Fruit fly (Drosophila melanogaster) whole organism, embryonic: ENCODE results near the gene Dpm2.

ENCODE experiments used
- Bgb ChIP-seq: fragments of 200-800 bp; sonication (Bioruptor generic); IDR thresholded peaks from 2 replicates; pipeline ENCODE4 v1.3.6; 2022; ENCODE audit warnings: missing biosample characterization, missing genetic modification characterization; ENCODE audit not compliant: partially characterized antibody
- CG10209 ChIP-seq: fragments of 200-800 bp; sonication (Bioruptor generic); optimal IDR thresholded peaks from 3 replicates; lab custom pipeline; 2017; ENCODE audit warnings: missing biosample characterization, mild to moderate bottlenecking, missing genetic modification characterization, missing genetic modification reagents
- CG11085 ChIP-seq: fragments of 200-800 bp; sonication (Bioruptor generic); IDR thresholded peaks from 2 replicates; pipeline ENCODE4 v1.3.6; 2022; ENCODE audit warnings: missing biosample characterization, missing genetic modification characterization
- CG12769 ChIP-seq: fragments of 200-800 bp; sonication (Bioruptor generic); optimal IDR thresholded peaks from 2 replicates; lab custom pipeline; 2019; ENCODE audit warnings: missing biosample characterization, mild to moderate bottlenecking, missing genetic modification characterization, moderate library complexity
- CG13287 ChIP-seq: fragments of 200-800 bp; sonication (Bioruptor generic); IDR thresholded peaks from 2 replicates; pipeline ENCODE4 v1.3.6; 2022; ENCODE audit warnings: missing biosample characterization, missing genetic modification characterization; ENCODE audit not compliant: partially characterized antibody
- CG14014 ChIP-seq: fragments of 200-800 bp; sonication (Bioruptor generic); IDR thresholded peaks from 2 replicates; pipeline ENCODE4 v1.3.6; 2022; ENCODE audit warnings: missing biosample characterization, missing genetic modification characterization
- CG15514 ChIP-seq: fragments of 200-800 bp; sonication (Bioruptor generic); optimal IDR thresholded peaks from 3 replicates; lab custom pipeline; 2017; ENCODE audit warnings: missing biosample characterization, missing genetic modification characterization, mild to moderate bottlenecking, moderate library complexity, missing genetic modification reagents
- CG2129 ChIP-seq: fragments of 200-800 bp; sonication (Bioruptor generic); IDR thresholded peaks from 2 replicates; pipeline ENCODE4 v1.3.6; 2022; ENCODE audit warnings: missing biosample characterization, missing genetic modification characterization; ENCODE audit not compliant: partially characterized antibody
- CG31224 ChIP-seq: fragments of 200-800 bp; sonication (Bioruptor generic); IDR thresholded peaks from 2 replicates; pipeline ENCODE4 v1.3.6; 2022; ENCODE audit warnings: missing biosample characterization, missing genetic modification characterization
- CG33557 ChIP-seq: fragments of 200-800 bp; sonication (Bioruptor generic); optimal IDR thresholded peaks from 2 replicates; lab custom pipeline; 2019; ENCODE audit warnings: missing biosample characterization, mild to moderate bottlenecking, missing genetic modification characterization, moderate library complexity
- CG3847 ChIP-seq: fragments of 200-800 bp; sonication (Bioruptor generic); IDR thresholded peaks from 2 replicates; pipeline ENCODE4 v1.3.6; 2022; ENCODE audit warnings: missing biosample characterization, missing genetic modification characterization
- CG4328 ChIP-seq: fragments of 200-800 bp; sonication (Bioruptor generic); optimal IDR thresholded peaks from 3 replicates; lab custom pipeline; 2017; ENCODE audit warnings: missing biosample characterization, missing genetic modification reagents, missing genetic modification characterization
- CG7556 ChIP-seq: fragments of 200-800 bp; sonication (Bioruptor generic); optimal IDR thresholded peaks from 2 replicates; lab custom pipeline; 2017; ENCODE audit warnings: missing biosample characterization, mild to moderate bottlenecking, missing genetic modification characterization
- CG8944 ChIP-seq: fragments of 200-800 bp; sonication (Bioruptor generic); optimal IDR thresholded peaks from 3 replicates; lab custom pipeline; 2016; ENCODE audit warnings: missing biosample characterization, missing genetic modification characterization
- CG9215 ChIP-seq: fragments of 200-800 bp; sonication (Bioruptor generic); IDR thresholded peaks from 2 replicates; pipeline ENCODE4 v1.3.6; 2022; ENCODE audit warnings: missing biosample characterization, missing genetic modification characterization
- CG9727 ChIP-seq: fragments of 200-800 bp; sonication (Bioruptor generic); optimal IDR thresholded peaks from 3 replicates; lab custom pipeline; 2017; ENCODE audit warnings: missing biosample characterization, mild to moderate bottlenecking, missing genetic modification characterization
- Chrac-16 ChIP-seq: fragments of 200-800 bp; sonication (Bioruptor generic); optimal IDR thresholded peaks from 3 replicates; lab custom pipeline; 2016; ENCODE audit warnings: missing biosample characterization, missing genetic modification characterization
- CrebB ChIP-seq: fragments of 200-800 bp; sonication (Bioruptor generic); optimal IDR thresholded peaks from 3 replicates; lab custom pipeline; 2018; ENCODE audit warnings: missing biosample characterization, mild to moderate bottlenecking, missing genetic modification characterization
- Dbx ChIP-seq: fragments of 200-800 bp; sonication (Bioruptor generic); IDR thresholded peaks from 3 replicates; pipeline ENCODE4 v1.3.6; 2022; ENCODE audit warnings: missing biosample characterization, missing genetic modification characterization
- Deaf1 ChIP-seq: fragments of 200-800 bp; optimal IDR thresholded peaks from 3 replicates; lab custom pipeline; 2019; ENCODE audit warnings: missing biosample characterization, mild to moderate bottlenecking, missing genetic modification characterization, moderate library complexity
- Jarid2 ChIP-seq: fragments of 200-800 bp; sonication (Bioruptor generic); optimal IDR thresholded peaks from 3 replicates; lab custom pipeline; 2017; ENCODE audit warnings: mild to moderate bottlenecking, missing biosample characterization, missing genetic modification reagents, missing genetic modification characterization
- Mad ChIP-seq: fragments of 200-800 bp; sonication (Bioruptor generic); optimal IDR thresholded peaks from 2 replicates; lab custom pipeline; 2016; ENCODE audit warnings: missing biosample characterization, missing genetic modification characterization
- NC2α ChIP-seq: fragments of 200-800 bp; sonication (Bioruptor generic); optimal IDR thresholded peaks from 2 replicates; lab custom pipeline; 2016; ENCODE audit warnings: missing biosample characterization, missing genetic modification characterization
- Nf-YA ChIP-seq: fragments of 200-800 bp; sonication (Bioruptor generic); IDR thresholded peaks from 2 replicates; pipeline ENCODE4 v1.3.6; 2022; ENCODE audit warnings: missing biosample characterization, missing genetic modification characterization
- Oli ChIP-seq: fragments of 200-800 bp; sonication (Bioruptor generic); optimal IDR thresholded peaks from 2 replicates; lab custom pipeline; 2018; ENCODE audit warnings: missing biosample characterization, mild to moderate bottlenecking, missing genetic modification characterization, moderate library complexity
- Ptx1 ChIP-seq: fragments of 200-800 bp; sonication (Bioruptor generic); IDR thresholded peaks from 2 replicates; pipeline ENCODE4 v1.3.6; 2022; ENCODE audit warnings: missing biosample characterization, missing genetic modification characterization
- Rfx ChIP-seq: fragments of 200-800 bp; sonication (Bioruptor generic); IDR thresholded peaks from 2 replicates; pipeline ENCODE4 v1.3.6; 2022; ENCODE audit warnings: missing biosample characterization, missing genetic modification characterization
- aop ChIP-seq: fragments of 200-800 bp; sonication (Bioruptor generic); IDR thresholded peaks from 2 replicates; pipeline ENCODE4 v1.3.6; 2022; ENCODE audit warnings: missing biosample characterization, missing genetic modification characterization
- ash1 ChIP-seq: fragments of 200-800 bp; sonication (Bioruptor generic); optimal IDR thresholded peaks from 2 replicates; lab custom pipeline; 2018; ENCODE audit warnings: missing biosample characterization, mild to moderate bottlenecking, missing genetic modification characterization
- ato ChIP-seq: fragments of 200-800 bp; sonication (Bioruptor generic); IDR thresholded peaks from 2 replicates; pipeline ENCODE4 v1.3.6; 2022; ENCODE audit warnings: missing biosample characterization, missing genetic modification characterization; ENCODE audit not compliant: partially characterized antibody
- cg ChIP-seq: fragments of 200-800 bp; sonication (Bioruptor generic); optimal IDR thresholded peaks from 3 replicates; lab custom pipeline; 2019; ENCODE audit warnings: missing biosample characterization, mild to moderate bottlenecking, missing genetic modification characterization, moderate library complexity
- chif ChIP-seq, 2 experiments: fragments of 200-800 bp; sonication (Bioruptor generic); optimal IDR thresholded peaks; 3 replicates each; lab custom pipeline; 2016; ENCODE audit warnings: missing biosample characterization in 2 of 2, missing genetic modification characterization in 2 of 2
- chn ChIP-seq: fragments of 200-800 bp; sonication (Bioruptor generic); optimal IDR thresholded peaks from 2 replicates; lab custom pipeline; 2016; ENCODE audit warnings: missing biosample characterization, missing genetic modification characterization
- croc ChIP-seq: fragments of 200-800 bp; sonication (Bioruptor generic); conservative IDR thresholded peaks from 3 replicates; pipeline ENCODE4 v1.3.6; 2022; ENCODE audit warnings: missing biosample characterization, missing genetic modification characterization
- crol ChIP-seq: fragments of 200-800 bp; sonication (Bioruptor generic); IDR thresholded peaks from 2 replicates; pipeline ENCODE4 v1.3.6; 2022; ENCODE audit warnings: missing biosample characterization, missing genetic modification characterization
- dmrt99B ChIP-seq: fragments of 200-800 bp; sonication (Bioruptor generic); optimal IDR thresholded peaks from 2 replicates; lab custom pipeline; 2018; ENCODE audit warnings: missing biosample characterization, mild to moderate bottlenecking, missing genetic modification characterization, moderate library complexity
- emc ChIP-seq: fragments of 200-800 bp; sonication (Bioruptor generic); optimal IDR thresholded peaks from 2 replicates; lab custom pipeline; 2016; ENCODE audit warnings: missing biosample characterization, missing genetic modification characterization
- ewg ChIP-seq: fragments of 200-800 bp; sonication (Bioruptor generic); optimal IDR thresholded peaks from 3 replicates; lab custom pipeline; 2017; ENCODE audit warnings: mild to moderate bottlenecking, missing biosample characterization, missing genetic modification reagents, missing genetic modification characterization
- eyg ChIP-seq: fragments of 200-800 bp; sonication (Bioruptor generic); optimal IDR thresholded peaks from 3 replicates; lab custom pipeline; 2016; ENCODE audit warnings: missing biosample characterization, missing genetic modification characterization
- fd102C ChIP-seq: fragments of 200-800 bp; sonication (Bioruptor generic); optimal IDR thresholded peaks from 2 replicates; lab custom pipeline; 2018; ENCODE audit warnings: missing biosample characterization, mild to moderate bottlenecking, missing genetic modification characterization, moderate library complexity
- gcm ChIP-seq: fragments of 200-800 bp; sonication (Bioruptor generic); optimal IDR thresholded peaks from 2 replicates; lab custom pipeline; 2019; ENCODE audit warnings: missing biosample characterization, mild to moderate bottlenecking, missing genetic modification characterization, moderate library complexity
- gsb-n ChIP-seq: fragments of 200-800 bp; sonication (Bioruptor generic); optimal IDR thresholded peaks from 3 replicates; lab custom pipeline; 2018; ENCODE audit warnings: missing biosample characterization, mild to moderate bottlenecking, missing genetic modification characterization
- maf-S ChIP-seq: fragments of 200-800 bp; sonication (Bioruptor generic); optimal IDR thresholded peaks from 2 replicates; lab custom pipeline; 2016; ENCODE audit warnings: missing biosample characterization, missing genetic modification characterization
- oc ChIP-seq: fragments of 200-800 bp; sonication (Bioruptor generic); optimal IDR thresholded peaks from 2 replicates; lab custom pipeline; 2018; ENCODE audit warnings: missing biosample characterization, mild to moderate bottlenecking, missing genetic modification characterization, moderate library complexity
- pan ChIP-seq, 4 experiments: fragments of >200 bp in 3 of 4; fragments of 200-800 bp in 1 of 4; sonication (Bioruptor generic) in 1 of 4; optimal IDR thresholded peaks in 3 of 4; IDR thresholded peaks in 1 of 4; 2 replicates each; pipeline versions ENCODE4 v1.3.6 to Lab custom; 2017 to 2022; ENCODE audit warnings: missing biosample characterization in 2 of 4, missing genetic modification characterization in 2 of 4, mixed read lengths in 1 of 4
- schlank ChIP-seq: fragments of 200-800 bp; sonication (Bioruptor generic); optimal IDR thresholded peaks from 2 replicates; lab custom pipeline; 2018; ENCODE audit warnings: missing biosample characterization, mild to moderate bottlenecking, missing genetic modification characterization
- slbo ChIP-seq: fragments of 200-800 bp; sonication (Bioruptor generic); IDR thresholded peaks from 2 replicates; pipeline ENCODE4 v1.3.6; 2022; ENCODE audit warnings: missing biosample characterization, missing genetic modification characterization
- sr ChIP-seq: fragments of 200-800 bp; sonication (Bioruptor generic); IDR thresholded peaks from 3 replicates; pipeline ENCODE4 v1.3.6; 2022; ENCODE audit warnings: missing biosample characterization, missing genetic modification characterization
- stwl ChIP-seq: fragments of 200-800 bp; sonication (Bioruptor generic); optimal IDR thresholded peaks from 3 replicates; lab custom pipeline; 2018; ENCODE audit warnings: missing biosample characterization, mild to moderate bottlenecking, missing genetic modification characterization, moderate library complexity
- tna ChIP-seq: fragments of 200-800 bp; sonication (Bioruptor generic); IDR thresholded peaks from 2 replicates; pipeline ENCODE4 v1.3.6; 2022; ENCODE audit warnings: missing biosample characterization, missing genetic modification characterization; ENCODE audit not compliant: partially characterized antibody

The Dpm2 gene

dm6 chr3L:3300345-3300744 lies 19.0 kb upstream of the Dpm2 start (continued):
- peak; percentile 62 for TF ChIP-seq oc (tag; lab: Kevin White, UChicago)
- TF ChIP-seq CG3847: peak; percentile 50
- TF ChIP-seq slbo (GFP tag; lab: Robert Waterston, UW): peak; percentile 66
- TF ChIP-seq Chrac-16: peak; percentile 33
- peak; percentile 44 for TF ChIP-seq Oli
- TF ChIP-seq fd102C (GFP tag; lab: Kevin White, UChicago): no peak
- peak; percentile 72; the same call in 1 of the 2 replicates for TF ChIP-seq CG14014 (GFP tag; lab: Robert Waterston, UW)
- TF ChIP-seq Ptx1 (GFP tag; lab: Robert Waterston, UW): peak; percentile 82
- TF ChIP-seq ash1: no peak
- no peak for TF ChIP-seq ato
- TF ChIP-seq ewg: peak; percentile 14
- peak; percentile 20 for TF ChIP-seq gsb-n (tag; lab: Kevin White, UChicago)
- peak; percentile 3 for TF ChIP-seq CG33557 (GFP tag; lab: Kevin White, UChicago)
- no peak for TF ChIP-seq NC2α (GFP tag; lab: Kevin White, UChicago)
- TF ChIP-seq Bgb (GFP tag; lab: Robert Waterston, UW): no peak
- TF ChIP-seq CG8944: no peak
- no peak for TF ChIP-seq tna (GFP tag; lab: Robert Waterston, UW)
- TF ChIP-seq Rfx (GFP tag; lab: Robert Waterston, UW): peak; percentile 71
- TF ChIP-seq gcm: peak; percentile 61
- TF ChIP-seq Mad (GFP tag; lab: Kevin White, UChicago): no peak
- no peak for TF ChIP-seq crol (GFP tag; lab: Robert Waterston, UW)
- no peak for TF ChIP-seq Jarid2 (GFP tag; lab: Kevin White, UChicago)
- TF ChIP-seq CG13287: no peak
- no peak for TF ChIP-seq cg (GFP tag; lab: Kevin White, UChicago)
- TF ChIP-seq CG7556 (GFP tag; lab: Kevin White, UChicago): peak; percentile 53
- TF ChIP-seq schlank: no peak
- TF ChIP-seq sr (GFP tag; lab: Robert Waterston, UW): 0 out of 3 replicates have a peak, but pooled peaks have one; percentile 35
- TF ChIP-seq CG9215: no peak; the same call in 1 of the 2 replicates
- TF ChIP-seq CG4328 (GFP tag; lab: Kevin White, UChicago): no peak
- TF ChIP-seq Deaf1: no peak
- TF ChIP-seq Dbx (GFP tag; lab: Robert Waterston, UW): no peak
- TF ChIP-seq CG9727 (GFP tag; lab: Kevin White, UChicago): peak; percentile 43
- TF ChIP-seq dmrt99B: peak; percentile 83
- TF ChIP-seq stwl (tag; lab: Kevin White, UChicago): no peak
- no peak for TF ChIP-seq maf-S
- no peak for TF ChIP-seq CG11085
- TF ChIP-seq CG31224 (GFP tag; lab: Robert Waterston, UW): peak; percentile 44; the same call in 1 of the 2 replicates
- no peak for TF ChIP-seq pan (optimal IDR thresholded peaks at IDR 0.05; lab: Kevin White, UChicago)
- TF ChIP-seq pan (GFP tag; optimal IDR thresholded peaks at IDR 0.05 in 1 of 2, IDR thresholded peaks at IDR 0.05 in 1 of 2): peak in 1 of 2 experiments; percentile 83
- TF ChIP-seq aop (GFP tag; lab: Robert Waterston, UW): no peak
- no peak for TF ChIP-seq CG2129
- TF ChIP-seq CG12769 (tag; lab: Kevin White, UChicago): peak; percentile 29
- TF ChIP-seq CrebB (tag; lab: Kevin White, UChicago): no peak
- no peak for TF ChIP-seq emc (GFP tag; lab: Kevin White, UChicago)
- TF ChIP-seq chn (GFP tag; lab: Kevin White, UChicago): peak; percentile 15
- peak; percentile 35 for TF ChIP-seq CG10209
- peak; percentile 46; the same call in 2 of the 3 replicates for TF ChIP-seq croc
- peak; percentile 27 for TF ChIP-seq CG15514
- TF ChIP-seq chif (GFP tag; optimal IDR thresholded peaks at IDR 0.05; lab: Kevin White, UChicago): peak; percentile 37 to 40
- no peak for TF ChIP-seq Nf-YA (GFP tag; lab: Robert Waterston, UW)
- TF ChIP-seq eyg (GFP tag; lab: Kevin White, UChicago): peak; percentile 27
